Worm (Caenorhabditis elegans) whole organism, L1 larva: ENCODE data around the gene F44B9.5.

ENCODE experiments used
- C04F5.9 ChIP-seq: sonication (generic microtip); optimal IDR thresholded peaks from 2 replicates; lab custom pipeline; 2016; ENCODE audit warnings: missing genetic modification characterization, missing compliant biosample characterization
- F16B12.6 ChIP-seq: fragments of 150-350 bp; optimal IDR thresholded peaks from 2 replicates; lab custom pipeline; 2014; ENCODE audit warnings: missing biosample characterization, missing genetic modification characterization
- Y116A8C.19 ChIP-seq: sonication (generic microtip); optimal IDR thresholded peaks from 2 replicates; lab custom pipeline; 2016; ENCODE audit warnings: missing compliant biosample characterization, missing genetic modification characterization, borderline replicate concordance
- aha-1 ChIP-seq: fragments of 150-350 bp; optimal IDR thresholded peaks from 2 replicates; lab custom pipeline; 2014; ENCODE audit warnings: missing biosample characterization, missing genetic modification characterization
- aly-2 ChIP-seq: fragments of 150-350 bp; optimal IDR thresholded peaks from 2 replicates; lab custom pipeline; 2014; ENCODE audit warnings: missing biosample characterization, missing genetic modification characterization
- ceh-8 ChIP-seq: fragments of 200-800 bp; sonication (Bioruptor generic); optimal IDR thresholded peaks from 2 replicates; lab custom pipeline; 2018; ENCODE audit warnings: mild to moderate bottlenecking, missing genetic modification characterization, moderate library complexity, missing compliant biosample characterization
- ceh-82 ChIP-seq, 3 experiments: fragments of 150-350 bp in 1 of 3; sonication (generic microtip) in 2 of 3; optimal IDR thresholded peaks; 2 replicates each; lab custom pipeline; 2014 to 2017; ENCODE audit warnings: missing biosample characterization in 3 of 3, missing genetic modification characterization in 3 of 3
- ceh-88 ChIP-seq: fragments of 200-800 bp; sonication (Bioruptor generic); IDR thresholded peaks from 2 replicates; pipeline ENCODE4 v1.3.6; 2022; ENCODE audit warnings: missing genetic modification characterization, missing compliant biosample characterization
- ces-1 ChIP-seq: fragments of 150-350 bp; optimal IDR thresholded peaks from 2 replicates; lab custom pipeline; 2014; ENCODE audit warnings: missing biosample characterization, missing genetic modification reagents, missing genetic modification characterization
- dpl-1 ChIP-seq, 3 experiments: fragments of 150-350 bp in 2 of 3; sonication (generic microtip) in 1 of 3; optimal IDR thresholded peaks; 2 replicates each; lab custom pipeline; 2014 to 2017; ENCODE audit warnings: missing biosample characterization in 3 of 3, missing genetic modification characterization in 3 of 3, missing genetic modification reagents in 3 of 3
- dsc-1 ChIP-seq: sonication (generic microtip); optimal IDR thresholded peaks from 2 replicates; lab custom pipeline; 2016; ENCODE audit warnings: mild to moderate bottlenecking, missing genetic modification characterization, missing compliant biosample characterization
- efl-1 ChIP-seq, 4 experiments: fragments of 150-350 bp; optimal IDR thresholded peaks in 3 of 4; peaks in 1 of 4; 1 replicate in 1 of 4; 2 replicates in 3 of 4; lab custom pipeline; 2014; ENCODE audit warnings: missing biosample characterization in 2 of 4, missing genetic modification characterization in 2 of 4, missing genetic modification reagents in 2 of 4
- egl-13 ChIP-seq: sonication (generic microtip); optimal IDR thresholded peaks from 2 replicates; lab custom pipeline; 2016; ENCODE audit warnings: missing genotype, missing genetic modification reagents, missing genetic modification characterization, missing compliant biosample characterization
- egl-27 ChIP-seq, 2 experiments: fragments of 150-350 bp in 1 of 2; sonication (generic microtip); optimal IDR thresholded peaks; 3 replicates each; lab custom pipeline; 2017 to 2018; ENCODE audit warnings: missing biosample characterization in 2 of 2, missing genetic modification characterization in 2 of 2, missing genetic modification reagents in 2 of 2
- elt-3 ChIP-seq, 6 experiments: fragments of 150-350 bp in 1 of 6; sonication (generic microtip); optimal IDR thresholded peaks; 2 replicates each; lab custom pipeline; 2017 to 2018; ENCODE audit warnings: missing biosample characterization in 6 of 6, missing genetic modification characterization in 6 of 6, inconsistent platforms in 1 of 6
- ets-5 ChIP-seq: fragments of 200-800 bp; sonication (Bioruptor generic); IDR thresholded peaks from 2 replicates; pipeline ENCODE4 v1.3.6; 2022; ENCODE audit warnings: missing genetic modification characterization, missing compliant biosample characterization
- hlh-17 ChIP-seq: fragments of 200-800 bp; sonication (Bioruptor generic); optimal IDR thresholded peaks from 2 replicates; lab custom pipeline; 2018; ENCODE audit warnings: missing genetic modification characterization, mild to moderate bottlenecking, missing compliant biosample characterization, moderate library complexity, borderline replicate concordance
- hlh-4 ChIP-seq: sonication (generic microtip); optimal IDR thresholded peaks from 2 replicates; lab custom pipeline; 2016; ENCODE audit warnings: mild to moderate bottlenecking, missing genetic modification characterization, missing compliant biosample characterization
- hpl-2 ChIP-seq: fragments of 150-350 bp; optimal IDR thresholded peaks from 2 replicates; lab custom pipeline; 2014; ENCODE audit warnings: missing biosample characterization, missing genetic modification reagents, missing genetic modification characterization
- jun-1 ChIP-seq: fragments of 150-350 bp; optimal IDR thresholded peaks from 2 replicates; lab custom pipeline; 2014; ENCODE audit warnings: missing biosample characterization, missing genetic modification reagents, missing genetic modification characterization
- lin-14 ChIP-seq: fragments of 200-800 bp; sonication (Bioruptor generic); optimal IDR thresholded peaks from 2 replicates; lab custom pipeline; 2018; ENCODE audit warnings: mild to moderate bottlenecking, missing genetic modification characterization, moderate library complexity, missing compliant biosample characterization
- lin-35 ChIP-seq, 2 experiments: fragments of 150-350 bp; optimal IDR thresholded peaks; 2 replicates each; lab custom pipeline; 2014; ENCODE audit warnings: missing biosample characterization in 2 of 2, missing genetic modification characterization in 2 of 2, missing genetic modification reagents in 2 of 2
- lin-39 ChIP-seq: fragments of 150-350 bp; optimal IDR thresholded peaks from 2 replicates; lab custom pipeline; 2014; ENCODE audit warnings: missing biosample characterization, missing genetic modification reagents, missing genetic modification characterization
- mab-9 ChIP-seq: fragments of 200-800 bp; sonication (Bioruptor generic); IDR thresholded peaks from 2 replicates; pipeline ENCODE4 v1.3.6; 2022; ENCODE audit warnings: missing genetic modification reagents, missing genetic modification characterization, missing compliant biosample characterization
- mef-2 ChIP-seq: fragments of 150-350 bp; optimal IDR thresholded peaks from 2 replicates; lab custom pipeline; 2014; ENCODE audit warnings: missing biosample characterization, missing genetic modification characterization
- nhr-11 ChIP-seq: fragments of 150-350 bp; optimal IDR thresholded peaks from 2 replicates; lab custom pipeline; 2014; ENCODE audit warnings: missing biosample characterization, missing genetic modification characterization
- nhr-12 ChIP-seq: sonication (generic microtip); optimal IDR thresholded peaks from 2 replicates; lab custom pipeline; 2017; ENCODE audit warnings: missing biosample characterization, missing genetic modification characterization
- nhr-20 ChIP-seq: sonication (generic microtip); optimal IDR thresholded peaks from 2 replicates; lab custom pipeline; 2016; ENCODE audit warnings: mild to moderate bottlenecking, missing genetic modification characterization, missing compliant biosample characterization
- nhr-28 ChIP-seq: fragments of 150-350 bp; optimal IDR thresholded peaks from 2 replicates; lab custom pipeline; 2014; ENCODE audit warnings: missing biosample characterization, missing genetic modification characterization
- nhr-47 ChIP-seq: sonication (generic microtip); optimal IDR thresholded peaks from 2 replicates; lab custom pipeline; 2016; ENCODE audit warnings: mild to moderate bottlenecking, missing genetic modification characterization, moderate library complexity, missing compliant biosample characterization
- nhr-77 ChIP-seq: fragments of 150-350 bp; optimal IDR thresholded peaks from 2 replicates; lab custom pipeline; 2014; ENCODE audit warnings: missing biosample characterization, missing genetic modification characterization
- nhr-84 ChIP-seq: sonication (generic microtip); optimal IDR thresholded peaks from 2 replicates; lab custom pipeline; 2017; ENCODE audit warnings: missing biosample characterization, missing genetic modification characterization
- nhr-85 ChIP-seq: sonication (generic microtip); peaks from one replicate; lab custom pipeline; 2016; ENCODE audit warnings: missing genetic modification characterization, inconsistent platforms, missing compliant biosample characterization
- nhr-90 ChIP-seq: sonication (generic microtip); optimal IDR thresholded peaks from 2 replicates; lab custom pipeline; 2016; ENCODE audit warnings: mild to moderate bottlenecking, missing genetic modification characterization, missing compliant biosample characterization; ENCODE audit not compliant: poor library complexity
- pag-3 ChIP-seq: sonication (generic microtip); optimal IDR thresholded peaks from 2 replicates; lab custom pipeline; 2017; ENCODE audit warnings: missing genetic modification characterization, mild to moderate bottlenecking, missing compliant biosample characterization, antibody characterized with exemption, borderline replicate concordance; ENCODE audit not compliant: insufficient read depth
- rnt-1 ChIP-seq: sonication (generic microtip); optimal IDR thresholded peaks from 2 replicates; lab custom pipeline; 2016; ENCODE audit warnings: mild to moderate bottlenecking, missing genetic modification characterization, moderate library complexity, missing compliant biosample characterization
- skn-1 ChIP-seq: fragments of 150-350 bp; optimal IDR thresholded peaks from 2 replicates; lab custom pipeline; 2014; ENCODE audit warnings: missing biosample characterization, missing genetic modification characterization
- snpc-4 ChIP-seq: fragments of 150-350 bp; optimal IDR thresholded peaks from 2 replicates; lab custom pipeline; 2014; ENCODE audit warnings: missing biosample characterization, missing genetic modification characterization
- sox-4 ChIP-seq: sonication (generic microtip); optimal IDR thresholded peaks from 2 replicates; lab custom pipeline; 2016; ENCODE audit warnings: missing genetic modification characterization, missing compliant biosample characterization
- sup-37 ChIP-seq: fragments of 200-800 bp; sonication (Bioruptor generic); optimal IDR thresholded peaks from 2 replicates; lab custom pipeline; 2018; ENCODE audit warnings: mild to moderate bottlenecking, missing genetic modification characterization, missing compliant biosample characterization
- unc-30 ChIP-seq: sonication (generic microtip); optimal IDR thresholded peaks from 2 replicates; lab custom pipeline; 2017; ENCODE audit warnings: missing biosample characterization, missing genetic modification characterization
- unc-98 ChIP-seq: fragments of 200-800 bp; sonication (Bioruptor generic); IDR thresholded peaks from 2 replicates; pipeline ENCODE4 v1.3.6; 2022; ENCODE audit warnings: missing genetic modification characterization, missing compliant biosample characterization
- vab-15 ChIP-seq: sonication (generic microtip); optimal IDR thresholded peaks from 2 replicates; lab custom pipeline; 2017; ENCODE audit warnings: missing genotype, mild to moderate bottlenecking, missing genetic modification characterization, missing compliant biosample characterization
- zag-1 ChIP-seq: fragments of 150-350 bp; optimal IDR thresholded peaks from 2 replicates; lab custom pipeline; 2014; ENCODE audit warnings: missing biosample characterization, missing genetic modification characterization
- ztf-11 ChIP-seq, 2 experiments: sonication (generic microtip); optimal IDR thresholded peaks; 2 replicates each; lab custom pipeline; 2016 to 2017; ENCODE audit warnings: missing genetic modification characterization in 2 of 2, missing biosample characterization in 1 of 2, missing compliant biosample characterization in 1 of 2

The F44B9.5 gene

ce11 chrIII:8027942-8028341 lies 11.6 kb upstream of the F44B9.5 start, which contains the start of gene mdt-30:
mdt-30 (minus strand) TSS chrIII:8028042.
- TF ChIP-seq efl-1 (optimal IDR thresholded peaks at IDR 0.05; lab: Kevin White, UChicago) (no peak), efl-1 (GFP tag; optimal IDR thresholded peaks at IDR 0.05 in 1 of 2; lab: Kevin White, UChicago) (no peak), snpc-4 (tag; lab: Kevin White, UChicago) (no peak), unc-30 (tag; lab: Kevin White, UChicago) (no peak), ceh-8 (no peak), ceh-82 (tag; optimal IDR thresholded peaks at IDR 0.05; lab: Kevin White, UChicago) (no peak), nhr-20 (no peak), jun-1 (tag; lab: Kevin White, UChicago) (no peak), nhr-85 (tag; lab: Kevin White, UChicago) (no peak), rnt-1 (tag; lab: Kevin White, UChicago) (no peak), hlh-17 (no peak), aly-2 (tag; lab: Kevin White, UChicago) (no peak), nhr-47 (tag; lab: Kevin White, UChicago) (no peak), lin-39 (tag; lab: Kevin White, UChicago) (no peak), ceh-88 (no peak), sup-37 (GFP tag; lab: Kevin White, UChicago) (no peak), nhr-12 (tag; lab: Kevin White, UChicago) (no peak)

ce11 chrIII:8022077-8022476 lies 5.7 kb upstream of the F44B9.5 start, which contains the start of gene F44B9.2:
F44B9.2 (plus strand) TSS chrIII:8022463.
- TF ChIP-seq pag-3 (peak; percentile 86), dpl-1 (GFP tag; optimal IDR thresholded peaks at IDR 0.05; lab: Kevin White, UChicago) (no peak), hlh-4 (no peak), F16B12.6 (tag; lab: Kevin White, UChicago) (no peak), dsc-1 (peak; percentile 53), rnt-1 (tag; lab: Kevin White, UChicago) (peak; percentile 26), lin-14 (GFP tag; lab: Kevin White, UChicago) (peak; percentile 61)

ce11 chrIII:8020823-8021332 lies 4.5 kb upstream of the F44B9.5 start, which contains the start of gene lin-36:
lin-36 (minus strand) TSS chrIII:8020873.
- peak; percentile 82 for TF ChIP-seq skn-1
- TF ChIP-seq hpl-2 (GFP tag; lab: Kevin White, UChicago): no peak
- TF ChIP-seq elt-3 (tag; optimal IDR thresholded peaks at IDR 0.05; lab: Kevin White, UChicago): peak in 2 of 6 experiments; percentile 72 to 77
- peak; percentile 92 for TF ChIP-seq nhr-85 (tag; lab: Kevin White, UChicago)
- TF ChIP-seq ceh-88: peak; percentile 19; the same call in 1 of the 2 replicates
- TF ChIP-seq lin-14 (GFP tag; lab: Kevin White, UChicago): peak; percentile 90
- TF ChIP-seq zag-1: peak; percentile 10
- TF ChIP-seq mab-9 (GFP tag; lab: Robert Waterston, UW): peak; percentile 52; the same call in 1 of the 2 replicates
- no peak for TF ChIP-seq aha-1 (tag; lab: Kevin White, UChicago)
- no peak for TF ChIP-seq Y116A8C.19
- no peak for TF ChIP-seq nhr-28 (tag; lab: Kevin White, UChicago)
- TF ChIP-seq F16B12.6 (tag; lab: Kevin White, UChicago): peak; percentile 99
- no peak for TF ChIP-seq sox-4 (tag; lab: Kevin White, UChicago)
- TF ChIP-seq egl-13 (tag; lab: Kevin White, UChicago): peak; percentile 44
- peak; percentile 93 for TF ChIP-seq dsc-1
- no peak for TF ChIP-seq ces-1 (GFP tag; lab: Kevin White, UChicago)
- no peak for TF ChIP-seq nhr-11
- TF ChIP-seq mef-2 (tag; lab: Kevin White, UChicago): no peak
- TF ChIP-seq dpl-1 (GFP tag; optimal IDR thresholded peaks at IDR 0.05; lab: Kevin White, UChicago): peak; percentile 78 to 88 (median 88)
- TF ChIP-seq vab-15: peak; percentile 64
- peak; percentile 79 for TF ChIP-seq jun-1 (tag; lab: Kevin White, UChicago)
- TF ChIP-seq hlh-4: no peak
- peak; percentile 74 for TF ChIP-seq C04F5.9 (tag; lab: Kevin White, UChicago)
- TF ChIP-seq egl-27 (tag; optimal IDR thresholded peaks at IDR 0.05; lab: Kevin White, UChicago): peak in 1 of 2 experiments; percentile 6
- TF ChIP-seq ztf-11 (tag; optimal IDR thresholded peaks at IDR 0.05; lab: Kevin White, UChicago): peak in 1 of 2 experiments; percentile 76
- TF ChIP-seq nhr-84 (tag; lab: Kevin White, UChicago): no peak
- TF ChIP-seq snpc-4 (tag; lab: Kevin White, UChicago): peak; percentile 52
- peak; percentile 76 for TF ChIP-seq nhr-20
- peak; percentile 62 for TF ChIP-seq nhr-90
- no peak for TF ChIP-seq nhr-12 (tag; lab: Kevin White, UChicago)
- TF ChIP-seq nhr-77 (tag; lab: Kevin White, UChicago): peak; percentile 62
- no peak for TF ChIP-seq pag-3
- TF ChIP-seq unc-98 (GFP tag; lab: Robert Waterston, UW): no peak
- no peak for TF ChIP-seq hlh-17
- TF ChIP-seq ets-5 (GFP tag; lab: Robert Waterston, UW): no peak
- peak; percentile 85 to 94 for TF ChIP-seq lin-35 (GFP tag; optimal IDR thresholded peaks at IDR 0.05; lab: Kevin White, UChicago)
